Worm (Caenorhabditis elegans) whole organism, L4 larva: ENCODE results near the gene srb-1.

Experiments
- lsy-2 ChIP-seq, 2 experiments: fragments of 150-350 bp in 1 of 2; sonication (generic microtip) in 1 of 2; optimal IDR thresholded peaks; 2 replicates each; lab custom pipeline; 2014 to 2017; ENCODE audit warnings: missing biosample characterization in 2 of 2, missing genetic modification characterization in 2 of 2
- mdl-1 ChIP-seq, 2 experiments: fragments of 150-350 bp in 1 of 2; sonication (generic microtip) in 1 of 2; optimal IDR thresholded peaks; 2 replicates each; lab custom pipeline; 2014 to 2017; ENCODE audit warnings: missing biosample characterization in 2 of 2, missing genetic modification characterization in 2 of 2
- mep-1 ChIP-seq: fragments of 150-350 bp; sonication (generic microtip); optimal IDR thresholded peaks from 3 replicates; lab custom pipeline; 2014; ENCODE audit warnings: missing biosample characterization, missing genetic modification characterization
- skn-1 ChIP-seq: fragments of 150-350 bp; optimal IDR thresholded peaks from 2 replicates; lab custom pipeline; 2014; ENCODE audit warnings: missing biosample characterization, missing genetic modification characterization
- snpc-1.2 ChIP-seq: fragments of 200-800 bp; sonication (Bioruptor generic); IDR thresholded peaks from 2 replicates; pipeline ENCODE4 v1.3.6; 2022; ENCODE audit warnings: missing genetic modification reagents, missing genetic modification characterization, missing compliant biosample characterization
- spr-1 ChIP-seq: sonication (generic microtip); optimal IDR thresholded peaks from 2 replicates; lab custom pipeline; 2016; ENCODE audit warnings: mild to moderate bottlenecking, missing genetic modification characterization, missing compliant biosample characterization

- no peak for TF ChIP-seq spr-1
- no peak for TF ChIP-seq skn-1 (tag; lab: Kevin White, UChicago)
- TF ChIP-seq mep-1 (tag; lab: Kevin White, UChicago) = peak; percentile 56
- peak in 1 of 2 experiments; percentile 67 for TF ChIP-seq lsy-2 (tag; optimal IDR thresholded peaks at IDR 0.05; lab: Kevin White, UChicago)
- TF ChIP-seq snpc-1.2 = no peak
- peak in 1 of 2 experiments; percentile 22 for TF ChIP-seq mdl-1 (tag; optimal IDR thresholded peaks at IDR 0.05; lab: Kevin White, UChicago)
Measured at ce11 chrII:5200987-5201582, 30.3 kb upstream of the srb-1 start.
